Worm (Caenorhabditis elegans): ENCODE data around the gene lsm-3.

The lsm-3 gene

DNA sequence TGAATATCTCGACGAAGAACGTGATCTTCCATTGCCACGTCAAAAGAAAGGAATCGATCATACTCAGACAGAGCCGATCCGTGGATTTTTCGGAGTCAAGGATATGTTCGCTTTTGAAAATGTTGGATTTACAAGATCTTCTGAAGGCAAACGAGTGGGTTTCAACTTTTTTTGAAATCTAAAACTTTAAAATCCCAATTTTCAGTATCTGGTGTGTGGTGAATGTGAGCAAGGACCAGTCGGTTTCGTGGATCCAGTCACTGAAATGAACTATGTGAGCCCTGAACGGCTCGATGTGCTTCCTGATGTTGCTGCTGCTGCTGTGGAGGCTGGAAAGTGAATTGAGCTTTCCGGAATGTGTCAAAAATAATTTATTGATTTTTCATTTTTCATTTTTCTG lies at the start of gene lsm-3:
Gene lsm-3 (plus strand): TSS at position 301 of the 400 bp plus-strand sequence.
- TF ChIP-seq dao-5 (tag; optimal IDR thresholded peaks at IDR 0.05) (no peak), W03F9.2 (tag; optimal IDR thresholded peaks at IDR 0.05) (no peak), him-1 (tag; optimal IDR thresholded peaks at IDR 0.05) (no peak)

DNA sequence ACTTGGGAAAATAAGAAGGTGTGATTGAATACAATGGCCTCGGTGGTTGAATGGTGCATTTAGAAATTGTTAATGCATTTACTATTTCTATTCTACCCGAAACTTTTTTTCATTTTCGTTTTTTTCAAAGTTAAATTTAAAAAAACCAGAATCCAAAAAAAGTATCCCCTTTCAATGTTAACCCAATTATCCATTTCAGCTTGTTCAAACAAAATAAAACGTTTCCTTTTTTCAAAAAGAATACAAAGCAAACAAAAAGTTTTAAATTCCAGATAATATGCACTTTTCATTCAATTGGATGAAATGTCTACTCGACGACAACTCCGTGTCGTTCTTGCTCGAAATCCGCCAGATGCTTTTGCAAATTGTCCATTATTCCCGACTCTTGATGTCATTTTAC lies 44.4 kb upstream of the lsm-3 start, which contains the start of gene W02A2.5:
Gene W02A2.5 (plus strand): TSS at position 301 of the 400 bp plus-strand sequence.
- TF ChIP-seq dao-5 (tag; optimal IDR thresholded peaks at IDR 0.05) = no peak
- no peak for TF ChIP-seq W03F9.2 (tag; optimal IDR thresholded peaks at IDR 0.05)
- no peak for TF ChIP-seq him-1 (tag; optimal IDR thresholded peaks at IDR 0.05)

DNA sequence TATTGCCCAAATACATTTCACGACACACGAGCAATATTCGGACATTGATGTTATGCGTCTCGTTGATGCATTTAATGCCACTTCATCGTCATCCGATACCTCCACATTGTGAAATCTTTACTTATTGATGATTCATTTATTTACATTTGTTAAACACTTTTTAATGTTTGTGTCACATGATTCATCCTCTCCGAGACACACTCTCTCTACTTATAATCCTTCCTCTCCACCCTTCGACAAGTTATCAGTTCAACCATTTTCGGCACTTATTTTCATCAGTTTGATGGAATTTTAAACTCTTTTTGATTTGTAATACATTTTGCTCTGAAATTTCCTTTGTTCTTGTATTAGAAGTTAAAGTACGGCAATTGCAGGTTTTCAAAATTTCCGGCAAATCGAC lies 40.9 kb upstream of the lsm-3 start:
- TF ChIP-seq him-1 (tag; optimal IDR thresholded peaks at IDR 0.05) = no peak
- no peak for TF ChIP-seq W03F9.2 (tag; optimal IDR thresholded peaks at IDR 0.05)
- TF ChIP-seq dao-5 (tag; optimal IDR thresholded peaks at IDR 0.05) = no peak

DNA sequence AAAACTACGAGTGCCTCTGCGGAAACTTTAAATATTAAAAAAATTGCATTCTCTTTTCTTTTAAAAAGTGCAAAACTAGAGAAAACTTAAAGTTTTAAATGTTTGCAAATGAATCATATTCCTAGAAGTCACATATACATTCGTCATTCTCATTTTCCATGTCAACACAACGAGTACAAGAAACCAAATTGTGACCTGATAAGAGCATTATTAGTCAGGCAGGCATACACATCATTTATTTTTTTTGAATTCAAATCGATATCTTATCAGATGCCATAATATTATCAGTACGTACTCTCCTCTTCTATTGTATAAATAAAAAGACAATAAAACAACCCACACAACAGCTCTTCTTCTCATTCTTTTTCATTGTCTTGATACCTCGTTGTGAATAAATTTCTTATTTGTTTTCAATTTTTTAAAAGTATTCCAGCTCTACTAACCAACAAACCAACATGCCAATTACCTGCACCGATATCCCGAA lies 39.7 kb upstream of the lsm-3 start, which contains the start of gene W02A2.9:
Gene W02A2.9 (plus strand): TSS at position 434 of the 484 bp plus-strand sequence.
- no peak for TF ChIP-seq him-1 (tag; optimal IDR thresholded peaks at IDR 0.05)
- TF ChIP-seq dao-5 (tag; optimal IDR thresholded peaks at IDR 0.05) = no peak
- no peak for TF ChIP-seq W03F9.2 (tag; optimal IDR thresholded peaks at IDR 0.05)

DNA sequence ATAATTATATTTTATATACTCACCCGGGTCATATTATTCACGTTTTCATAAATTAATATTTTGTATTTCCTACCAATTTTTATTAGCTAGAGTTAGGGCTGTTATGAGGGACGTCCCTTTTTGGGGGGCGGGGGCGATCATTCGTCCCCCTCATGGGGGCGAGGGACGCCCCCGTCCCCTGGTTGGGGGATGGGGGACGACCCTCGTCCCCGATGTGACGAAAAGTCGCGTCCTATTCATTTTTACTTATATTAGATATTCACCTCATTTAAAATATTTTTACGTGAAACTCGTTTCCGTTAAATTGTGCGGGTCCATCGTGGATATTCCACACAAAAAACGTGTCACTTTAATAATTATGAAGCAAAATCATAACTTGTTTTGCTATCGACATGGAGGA lies 38.4 kb upstream of the lsm-3 start, which contains the start of gene W02A2.12:
Gene W02A2.12 (minus strand): TSS at position 240 of the 400 bp plus-strand sequence.
- no peak for TF ChIP-seq W03F9.2 (tag; optimal IDR thresholded peaks at IDR 0.05)
- TF ChIP-seq him-1 (tag; optimal IDR thresholded peaks at IDR 0.05) = no peak
- no peak for TF ChIP-seq dao-5 (tag; optimal IDR thresholded peaks at IDR 0.05)

DNA sequence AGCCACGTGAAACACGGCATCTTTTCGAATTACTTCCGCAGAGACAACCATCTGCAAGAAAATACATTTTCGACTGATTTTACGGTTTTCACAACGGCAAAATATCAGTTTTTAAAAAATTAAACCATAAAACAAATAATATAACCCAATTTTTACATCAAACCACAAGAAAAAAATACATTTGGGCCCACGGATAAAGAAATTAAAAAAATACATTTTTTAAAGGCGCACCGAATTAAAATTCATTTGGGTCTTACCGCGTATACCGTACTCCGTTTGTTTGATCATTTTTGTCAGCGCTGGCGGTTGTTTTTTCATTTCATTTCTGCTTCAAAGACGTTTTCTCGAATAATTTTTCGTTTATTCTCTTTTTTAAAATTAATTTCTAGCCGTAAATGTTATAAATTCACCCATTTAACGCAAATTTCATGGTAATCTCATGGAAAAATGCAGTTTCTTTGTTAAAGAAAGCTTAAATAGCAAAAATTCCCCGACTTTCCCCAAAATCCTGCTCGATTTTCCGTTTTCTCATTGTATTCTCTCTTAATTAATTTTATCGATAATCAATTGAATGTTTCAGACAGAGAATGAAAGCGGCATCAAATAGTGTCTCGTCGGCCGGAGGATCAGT lies 33.7 kb upstream of the lsm-3 start, which contains the start of the genes rec-8 and mex-5:
Gene rec-8 (minus strand): TSS at position 51 of the 631 bp plus-strand sequence.
Gene mex-5 (plus strand): TSS at position 581 of the 631 bp plus-strand sequence.
- TF ChIP-seq W03F9.2 (tag; optimal IDR thresholded peaks at IDR 0.05) (peak; percentile 27), dao-5 (tag; optimal IDR thresholded peaks at IDR 0.05) (no peak), him-1 (tag; optimal IDR thresholded peaks at IDR 0.05) (no peak)

DNA sequence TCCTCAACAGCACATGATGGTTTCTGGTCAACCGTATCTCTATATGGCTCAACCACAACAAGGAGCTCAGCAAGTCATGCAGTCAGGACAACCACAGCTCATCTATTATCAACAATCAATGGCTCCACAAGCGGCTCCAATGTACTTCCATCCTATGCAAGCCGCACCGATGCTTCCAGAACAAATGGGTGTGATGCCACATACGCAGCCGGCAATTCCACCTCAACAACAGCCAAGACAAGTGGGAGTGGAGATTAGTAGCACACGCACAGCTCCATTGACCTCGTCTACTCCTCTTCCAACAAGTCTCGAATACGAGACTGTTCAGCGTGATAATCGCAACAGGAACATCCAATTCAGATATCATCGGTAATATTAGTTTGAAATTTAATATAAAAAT lies 33.0 kb upstream of the lsm-3 start:
- TF ChIP-seq W03F9.2 (tag; optimal IDR thresholded peaks at IDR 0.05) = no peak
- TF ChIP-seq him-1 (tag; optimal IDR thresholded peaks at IDR 0.05) = no peak

DNA sequence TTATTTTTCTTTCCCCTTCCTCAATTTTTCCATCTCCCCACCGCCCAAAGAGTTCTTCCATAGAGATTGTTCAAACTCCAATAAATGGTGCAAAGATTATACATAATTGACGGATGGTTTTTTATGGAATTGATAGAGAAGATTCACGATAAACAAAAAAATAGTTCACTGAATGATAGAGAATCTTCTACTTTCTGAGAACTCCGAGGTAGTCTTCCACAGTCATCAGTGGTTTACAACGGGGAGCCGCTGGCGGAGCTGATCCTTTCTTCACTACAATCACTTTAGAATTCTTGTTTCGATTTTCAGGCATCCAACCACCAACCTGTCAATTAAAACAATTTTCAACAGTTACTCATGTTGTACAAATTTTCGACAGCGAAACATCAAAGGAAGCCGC lies 31.0 kb upstream of the lsm-3 start:
- TF ChIP-seq W03F9.2 (tag; optimal IDR thresholded peaks at IDR 0.05) = no peak
- no peak for TF ChIP-seq him-1 (tag; optimal IDR thresholded peaks at IDR 0.05)
- TF ChIP-seq dao-5 (tag; optimal IDR thresholded peaks at IDR 0.05) = no peak

DNA sequence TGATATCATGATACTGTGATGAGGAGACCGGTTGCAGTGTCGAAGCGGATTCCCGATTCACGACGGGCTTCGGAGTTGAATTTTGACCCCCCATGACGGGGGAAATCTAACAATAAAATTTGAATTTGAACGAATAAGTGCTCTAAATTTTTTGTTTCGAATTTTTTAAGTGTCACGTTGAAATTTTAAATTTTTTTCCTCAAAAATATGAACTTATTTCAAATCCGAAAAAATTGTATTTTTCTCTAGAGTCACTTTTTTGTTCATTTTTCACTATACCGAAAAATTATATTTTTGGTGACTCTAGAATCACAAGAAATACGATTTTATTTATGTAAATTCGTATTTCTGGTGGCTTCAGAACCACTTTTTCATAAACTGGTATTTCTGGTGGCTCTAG lies 28.5 kb upstream of the lsm-3 start, which contains the start of gene W02A2.8:
Gene W02A2.8 (minus strand): TSS at position 101 of the 400 bp plus-strand sequence.
- TF ChIP-seq him-1 (tag; optimal IDR thresholded peaks at IDR 0.05) = no peak
- no peak for TF ChIP-seq dao-5 (tag; optimal IDR thresholded peaks at IDR 0.05)
- no peak for TF ChIP-seq W03F9.2 (tag; optimal IDR thresholded peaks at IDR 0.05)

DNA sequence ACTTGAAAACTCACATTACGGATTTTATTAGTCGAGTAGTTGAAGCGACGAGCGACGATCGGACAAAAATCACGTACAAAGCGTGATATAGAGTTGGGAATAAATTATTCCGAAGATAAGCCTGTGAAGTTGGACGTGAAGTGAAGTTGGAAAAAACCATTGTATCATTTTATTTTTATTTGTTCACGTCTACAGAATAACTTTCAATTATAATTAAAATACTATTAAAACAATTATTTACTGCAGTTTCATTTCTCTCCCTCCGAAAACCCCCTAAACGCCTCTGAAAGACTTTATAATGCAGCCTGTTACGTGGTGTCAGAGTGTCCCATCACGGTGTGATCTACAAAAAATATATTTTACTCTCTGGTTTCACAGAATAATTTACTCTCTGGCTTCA lies 26.9 kb upstream of the lsm-3 start, which contains the start of gene Y62E10A.3:
Gene Y62E10A.3 (minus strand): TSS at position 101 of the 400 bp plus-strand sequence.
- TF ChIP-seq dao-5 (tag; optimal IDR thresholded peaks at IDR 0.05) = no peak

DNA sequence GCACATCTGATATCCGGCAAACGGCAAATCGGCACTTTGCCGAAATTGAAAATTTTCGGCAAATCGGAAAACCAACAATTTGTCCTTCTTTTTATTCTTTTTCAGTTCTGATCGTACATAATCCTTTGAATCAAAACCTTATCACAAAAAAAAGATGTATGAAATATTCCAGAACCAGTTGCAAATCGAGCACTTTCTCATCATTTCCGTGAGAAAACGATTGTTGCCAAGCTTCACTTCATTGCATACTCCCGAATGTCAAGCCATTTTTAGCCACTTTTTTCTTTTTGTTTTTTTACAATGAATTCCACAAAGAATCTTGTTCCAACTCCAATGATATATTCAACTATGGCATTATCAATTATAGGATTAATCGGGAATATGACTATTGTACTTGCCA lies 22.1 kb upstream of the lsm-3 start, which contains the start of gene srsx-25:
Gene srsx-25 (plus strand): TSS at position 301 of the 400 bp plus-strand sequence.
- TF ChIP-seq him-1 (tag; optimal IDR thresholded peaks at IDR 0.05) = no peak
- TF ChIP-seq dao-5 (tag; optimal IDR thresholded peaks at IDR 0.05) = no peak
- no peak for TF ChIP-seq W03F9.2 (tag; optimal IDR thresholded peaks at IDR 0.05)

DNA sequence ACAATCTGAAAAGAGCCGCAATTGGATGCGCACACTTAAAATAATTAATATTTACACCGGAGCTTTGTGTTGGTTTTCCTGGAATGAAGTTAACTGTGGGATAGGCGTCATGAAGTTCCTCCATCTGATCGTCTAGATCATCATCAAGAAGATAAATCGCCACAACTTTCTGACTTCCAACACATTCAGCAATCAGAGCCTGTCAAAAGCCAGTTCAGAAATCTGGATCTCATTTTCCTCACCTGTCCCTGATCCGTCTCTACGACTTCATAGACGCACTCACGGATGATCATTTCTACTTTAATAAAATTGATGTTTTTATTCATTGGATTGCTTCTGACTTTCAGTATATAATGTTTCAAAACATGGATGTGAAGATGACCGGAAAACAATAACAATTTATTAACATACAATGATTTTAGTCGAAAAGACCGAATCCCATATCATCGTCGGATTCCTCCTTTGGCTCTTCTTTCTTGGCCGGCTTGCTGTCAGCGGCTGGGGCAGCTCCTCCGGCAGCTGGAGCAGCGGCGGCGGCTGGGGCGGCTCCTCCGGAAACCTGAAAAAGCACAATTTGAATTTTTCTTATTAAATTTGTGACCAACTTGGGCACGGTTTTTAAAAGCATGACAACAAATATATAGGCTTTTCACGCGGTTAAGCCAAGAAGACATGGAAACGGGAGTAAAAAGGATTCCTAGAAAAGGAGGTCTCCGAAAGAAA lies 17.7 kb upstream of the lsm-3 start, which contains the start of gene agt-1:
Gene agt-1 (minus strand): TSS at position 293 of the 723 bp plus-strand sequence.
- TF ChIP-seq dao-5 (tag; optimal IDR thresholded peaks at IDR 0.05) (no peak), W03F9.2 (tag; optimal IDR thresholded peaks at IDR 0.05) (no peak), him-1 (tag; optimal IDR thresholded peaks at IDR 0.05) (no peak)

DNA sequence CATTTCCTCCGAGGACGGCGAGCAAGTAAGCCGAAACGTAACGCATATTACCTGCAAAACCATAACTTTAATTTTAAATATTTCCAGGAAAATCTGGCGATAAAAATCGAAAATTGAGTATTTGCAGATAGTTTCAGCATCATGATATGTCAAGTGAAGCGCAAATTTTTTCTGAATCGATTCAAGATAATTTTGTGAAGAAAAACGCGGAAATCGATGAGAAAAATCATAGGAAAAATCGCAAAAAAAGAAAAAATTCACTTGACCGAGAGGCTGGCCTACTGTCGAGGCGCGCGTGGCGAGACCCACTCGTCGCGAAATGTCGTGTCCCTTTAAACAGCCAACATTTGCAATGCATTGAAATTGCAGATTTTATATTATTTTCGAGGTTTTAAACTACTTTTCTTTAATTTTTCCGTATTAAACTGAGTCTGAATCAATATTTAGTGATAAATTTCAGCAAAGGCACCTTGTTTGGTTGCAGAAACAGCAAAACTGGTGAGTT lies 16.7 kb upstream of the lsm-3 start, which contains the start of the genes rla-2, popl-7 and Y62E10A.24:
Gene rla-2 (minus strand): TSS at position 51 of the 505 bp plus-strand sequence.
Gene popl-7 (plus strand): TSS at position 455 of the 505 bp plus-strand sequence.
Gene Y62E10A.24 (plus strand): TSS at position 476 of the 505 bp plus-strand sequence.
- TF ChIP-seq him-1 (tag; optimal IDR thresholded peaks at IDR 0.05) (no peak), W03F9.2 (tag; optimal IDR thresholded peaks at IDR 0.05) (no peak), dao-5 (tag; optimal IDR thresholded peaks at IDR 0.05) (no peak)

Data from whole organism, L4/young adult.